Worm (Caenorhabditis elegans) whole organism, L1 larva: ENCODE results near the gene arc-1.

ENCODE experiments used
- C04F5.9 ChIP-seq: sonication (generic microtip); optimal IDR thresholded peaks from 2 replicates; lab custom pipeline; 2016; ENCODE audit warnings: missing genetic modification characterization, missing compliant biosample characterization
- C16A3.4 ChIP-seq: fragments of 150-350 bp; optimal IDR thresholded peaks from 2 replicates; lab custom pipeline; 2014; ENCODE audit warnings: missing biosample characterization, missing genetic modification characterization
- C34B4.2 ChIP-seq: sonication (generic microtip); optimal IDR thresholded peaks from 2 replicates; lab custom pipeline; 2017; ENCODE audit warnings: mild to moderate bottlenecking, missing genetic modification characterization, missing compliant biosample characterization
- F16B12.6 ChIP-seq: fragments of 150-350 bp; optimal IDR thresholded peaks from 2 replicates; lab custom pipeline; 2014; ENCODE audit warnings: missing biosample characterization, missing genetic modification characterization
- Y116A8C.19 ChIP-seq: sonication (generic microtip); optimal IDR thresholded peaks from 2 replicates; lab custom pipeline; 2016; ENCODE audit warnings: missing compliant biosample characterization, missing genetic modification characterization, borderline replicate concordance
- alr-1 ChIP-seq: fragments of 200-800 bp; sonication (Bioruptor generic); optimal IDR thresholded peaks from 2 replicates; lab custom pipeline; 2018; ENCODE audit warnings: borderline replicate concordance, mild to moderate bottlenecking, missing genetic modification characterization, missing compliant biosample characterization
- ama-1 ChIP-seq: fragments of 150-350 bp; optimal IDR thresholded peaks from 2 replicates; lab custom pipeline; 2014
- ceh-63 ChIP-seq: fragments of 200-800 bp; sonication (Bioruptor generic); optimal IDR thresholded peaks from 2 replicates; lab custom pipeline; 2018; ENCODE audit warnings: mild to moderate bottlenecking, missing genetic modification characterization, missing compliant biosample characterization
- ceh-8 ChIP-seq: fragments of 200-800 bp; sonication (Bioruptor generic); optimal IDR thresholded peaks from 2 replicates; lab custom pipeline; 2018; ENCODE audit warnings: mild to moderate bottlenecking, missing genetic modification characterization, moderate library complexity, missing compliant biosample characterization
- ceh-82 ChIP-seq, 3 experiments: fragments of 150-350 bp in 1 of 3; sonication (generic microtip) in 2 of 3; optimal IDR thresholded peaks; 2 replicates each; lab custom pipeline; 2014 to 2017; ENCODE audit warnings: missing biosample characterization in 3 of 3, missing genetic modification characterization in 3 of 3
- dpl-1 ChIP-seq, 3 experiments: fragments of 150-350 bp in 2 of 3; sonication (generic microtip) in 1 of 3; optimal IDR thresholded peaks; 2 replicates each; lab custom pipeline; 2014 to 2017; ENCODE audit warnings: missing biosample characterization in 3 of 3, missing genetic modification characterization in 3 of 3, missing genetic modification reagents in 3 of 3
- efl-1 ChIP-seq, 4 experiments: fragments of 150-350 bp; optimal IDR thresholded peaks in 3 of 4; peaks in 1 of 4; 1 replicate in 1 of 4; 2 replicates in 3 of 4; lab custom pipeline; 2014; ENCODE audit warnings: missing biosample characterization in 2 of 4, missing genetic modification characterization in 2 of 4, missing genetic modification reagents in 2 of 4
- efl-3 ChIP-seq: fragments of 200-800 bp; sonication (Bioruptor generic); optimal IDR thresholded peaks from 2 replicates; lab custom pipeline; 2018; ENCODE audit warnings: mild to moderate bottlenecking, missing genetic modification characterization, missing compliant biosample characterization
- egl-13 ChIP-seq: sonication (generic microtip); optimal IDR thresholded peaks from 2 replicates; lab custom pipeline; 2016; ENCODE audit warnings: missing genotype, missing genetic modification reagents, missing genetic modification characterization, missing compliant biosample characterization
- ets-5 ChIP-seq: fragments of 200-800 bp; sonication (Bioruptor generic); IDR thresholded peaks from 2 replicates; pipeline ENCODE4 v1.3.6; 2022; ENCODE audit warnings: missing genetic modification characterization, missing compliant biosample characterization
- hpl-2 ChIP-seq: fragments of 150-350 bp; optimal IDR thresholded peaks from 2 replicates; lab custom pipeline; 2014; ENCODE audit warnings: missing biosample characterization, missing genetic modification reagents, missing genetic modification characterization
- irx-1 ChIP-seq: sonication (generic microtip); optimal IDR thresholded peaks from 2 replicates; lab custom pipeline; 2016; ENCODE audit warnings: missing genetic modification characterization, missing compliant biosample characterization
- lin-14 ChIP-seq: fragments of 200-800 bp; sonication (Bioruptor generic); optimal IDR thresholded peaks from 2 replicates; lab custom pipeline; 2018; ENCODE audit warnings: mild to moderate bottlenecking, missing genetic modification characterization, moderate library complexity, missing compliant biosample characterization
- lin-15B ChIP-seq: fragments of 150-350 bp; sonication (generic microtip); optimal IDR thresholded peaks from 3 replicates; lab custom pipeline; 2014; ENCODE audit warnings: missing biosample characterization, missing genetic modification characterization
- lin-35 ChIP-seq, 2 experiments: fragments of 150-350 bp; optimal IDR thresholded peaks; 2 replicates each; lab custom pipeline; 2014; ENCODE audit warnings: missing biosample characterization in 2 of 2, missing genetic modification characterization in 2 of 2, missing genetic modification reagents in 2 of 2
- lir-3 ChIP-seq: sonication (generic microtip); optimal IDR thresholded peaks from 2 replicates; lab custom pipeline; 2016; ENCODE audit warnings: mild to moderate bottlenecking, missing genetic modification characterization, moderate library complexity, missing compliant biosample characterization; ENCODE audit not compliant: poor library complexity
- lsy-2 ChIP-seq, 2 experiments: fragments of 150-350 bp; optimal IDR thresholded peaks; 2 replicates each; lab custom pipeline; 2014; ENCODE audit warnings: missing biosample characterization in 2 of 2, missing genetic modification characterization in 2 of 2
- mab-9 ChIP-seq: fragments of 200-800 bp; sonication (Bioruptor generic); IDR thresholded peaks from 2 replicates; pipeline ENCODE4 v1.3.6; 2022; ENCODE audit warnings: missing genetic modification reagents, missing genetic modification characterization, missing compliant biosample characterization
- mdl-1 ChIP-seq, 2 experiments: fragments of 150-350 bp; optimal IDR thresholded peaks; 2 replicates each; lab custom pipeline; 2014 to 2017; ENCODE audit warnings: missing biosample characterization in 2 of 2, missing genetic modification characterization in 2 of 2, inconsistent platforms in 1 of 2
- mep-1 ChIP-seq: fragments of 150-350 bp; optimal IDR thresholded peaks from 2 replicates; lab custom pipeline; 2014; ENCODE audit warnings: missing biosample characterization, missing genetic modification characterization
- nhr-12 ChIP-seq: sonication (generic microtip); optimal IDR thresholded peaks from 2 replicates; lab custom pipeline; 2017; ENCODE audit warnings: missing biosample characterization, missing genetic modification characterization
- nhr-19 ChIP-seq: fragments of 200-800 bp; sonication (Bioruptor generic); conservative IDR thresholded peaks from 2 replicates; pipeline ENCODE4 v1.3.6; 2022; ENCODE audit warnings: missing genetic modification characterization, missing compliant biosample characterization
- nhr-237 ChIP-seq: fragments of 150-350 bp; optimal IDR thresholded peaks from 2 replicates; lab custom pipeline; 2014; ENCODE audit warnings: missing biosample characterization, missing genetic modification characterization
- nhr-28 ChIP-seq: fragments of 150-350 bp; optimal IDR thresholded peaks from 2 replicates; lab custom pipeline; 2014; ENCODE audit warnings: missing biosample characterization, missing genetic modification characterization
- nhr-71 ChIP-seq: sonication (generic microtip); optimal IDR thresholded peaks from 2 replicates; lab custom pipeline; 2016; ENCODE audit warnings: mild to moderate bottlenecking, missing genetic modification characterization, moderate library complexity, missing compliant biosample characterization
- nhr-76 ChIP-seq: sonication (generic microtip); optimal IDR thresholded peaks from 2 replicates; lab custom pipeline; 2017; ENCODE audit warnings: missing biosample characterization, missing genetic modification characterization
- nhr-84 ChIP-seq: sonication (generic microtip); optimal IDR thresholded peaks from 2 replicates; lab custom pipeline; 2017; ENCODE audit warnings: missing biosample characterization, missing genetic modification characterization
- pqm-1 ChIP-seq: sonication (generic microtip); optimal IDR thresholded peaks from 3 replicates; lab custom pipeline; 2017; ENCODE audit warnings: missing biosample characterization, missing genetic modification characterization
- rnt-1 ChIP-seq: sonication (generic microtip); optimal IDR thresholded peaks from 2 replicates; lab custom pipeline; 2016; ENCODE audit warnings: mild to moderate bottlenecking, missing genetic modification characterization, moderate library complexity, missing compliant biosample characterization
- skn-1 ChIP-seq: fragments of 150-350 bp; optimal IDR thresholded peaks from 2 replicates; lab custom pipeline; 2014; ENCODE audit warnings: missing biosample characterization, missing genetic modification characterization
- snpc-4 ChIP-seq: fragments of 150-350 bp; optimal IDR thresholded peaks from 2 replicates; lab custom pipeline; 2014; ENCODE audit warnings: missing biosample characterization, missing genetic modification characterization
- snu-23 ChIP-seq: sonication (generic microtip); optimal IDR thresholded peaks from 2 replicates; lab custom pipeline; 2016; ENCODE audit warnings: missing genetic modification characterization, missing compliant biosample characterization
- sup-37 ChIP-seq: fragments of 200-800 bp; sonication (Bioruptor generic); optimal IDR thresholded peaks from 2 replicates; lab custom pipeline; 2018; ENCODE audit warnings: mild to moderate bottlenecking, missing genetic modification characterization, missing compliant biosample characterization
- tbx-2 ChIP-seq: sonication (generic microtip); optimal IDR thresholded peaks from 2 replicates; lab custom pipeline; 2016; ENCODE audit warnings: missing genetic modification characterization, missing compliant biosample characterization
- tlp-1 ChIP-seq: fragments of 150-350 bp; optimal IDR thresholded peaks from 2 replicates; lab custom pipeline; 2014; ENCODE audit warnings: missing biosample characterization, missing genetic modification characterization
- unc-130 ChIP-seq: fragments of 150-350 bp; optimal IDR thresholded peaks from 2 replicates; lab custom pipeline; 2017; ENCODE audit warnings: missing biosample characterization, missing genetic modification characterization, inconsistent platforms
- unc-62 ChIP-seq: fragments of 150-350 bp; optimal IDR thresholded peaks from 2 replicates; lab custom pipeline; 2014; ENCODE audit warnings: missing biosample characterization, missing genetic modification reagents, missing genetic modification characterization
- vab-15 ChIP-seq: sonication (generic microtip); optimal IDR thresholded peaks from 2 replicates; lab custom pipeline; 2017; ENCODE audit warnings: missing genotype, mild to moderate bottlenecking, missing genetic modification characterization, missing compliant biosample characterization
- xbp-1 ChIP-seq: sonication (generic microtip); optimal IDR thresholded peaks from 2 replicates; lab custom pipeline; 2016; ENCODE audit warnings: missing genetic modification characterization, missing compliant biosample characterization
- zag-1 ChIP-seq: fragments of 150-350 bp; optimal IDR thresholded peaks from 2 replicates; lab custom pipeline; 2014; ENCODE audit warnings: missing biosample characterization, missing genetic modification characterization
- zip-4 ChIP-seq: fragments of 200-800 bp; sonication (Bioruptor generic); optimal IDR thresholded peaks from 2 replicates; lab custom pipeline; 2018; ENCODE audit warnings: mild to moderate bottlenecking, missing genetic modification characterization, moderate library complexity, missing compliant biosample characterization
- ztf-4 ChIP-seq: fragments of 150-350 bp; optimal IDR thresholded peaks from 2 replicates; lab custom pipeline; 2014; ENCODE audit warnings: missing biosample characterization, missing genetic modification characterization

arc-1 gene

ce11 chrII:9646122-9646555, 28.6 kb upstream of the arc-1 start (continued):
- TF ChIP-seq lin-14 (GFP tag; lab: Kevin White, UChicago) (peak; percentile 97), zag-1 (tag; lab: Kevin White, UChicago) (no peak), zip-4 (GFP tag; lab: Kevin White, UChicago) (no peak), xbp-1 (tag; lab: Kevin White, UChicago) (peak; percentile 55), nhr-84 (tag; lab: Kevin White, UChicago) (no peak), egl-13 (tag; lab: Kevin White, UChicago) (no peak), ceh-8 (GFP tag; lab: Kevin White, UChicago) (no peak), ceh-82 (tag; optimal IDR thresholded peaks at IDR 0.05; lab: Kevin White, UChicago) (peak; percentile 37 to 74 (median 44)), efl-3 (no peak), tlp-1 (tag; lab: Kevin White, UChicago) (no peak), nhr-76 (tag; lab: Kevin White, UChicago) (no peak), nhr-12 (tag; lab: Kevin White, UChicago) (no peak), lir-3 (tag; lab: Kevin White, UChicago) (peak; percentile 40), mab-9 (GFP tag; lab: Robert Waterston, UW) (no peak), ama-1 (peak; percentile 82), ceh-63 (no peak), unc-130 (tag; lab: Kevin White, UChicago) (no peak), C16A3.4 (peak; percentile 15), lsy-2 (tag; optimal IDR thresholded peaks at IDR 0.05; lab: Kevin White, UChicago) (peak; percentile 70 to 82), unc-62 (GFP tag; lab: Kevin White, UChicago) (no peak), skn-1 (tag; lab: Kevin White, UChicago) (peak; percentile 56), dpl-1 (GFP tag; optimal IDR thresholded peaks at IDR 0.05; lab: Kevin White, UChicago) (peak; percentile 40 to 53 (median 50)), C04F5.9 (tag; lab: Kevin White, UChicago) (no peak), lin-15B (tag; lab: Kevin White, UChicago) (no peak), F16B12.6 (tag; lab: Kevin White, UChicago) (peak; percentile 19), pqm-1 (tag; lab: Kevin White, UChicago) (no peak), nhr-237 (tag; lab: Kevin White, UChicago) (peak; percentile 49), alr-1 (tag; lab: Kevin White, UChicago) (no peak), hpl-2 (GFP tag; lab: Kevin White, UChicago) (no peak), ets-5 (GFP tag; lab: Robert Waterston, UW) (no peak), tbx-2 (tag; lab: Kevin White, UChicago) (peak; percentile 63), Y116A8C.19 (tag; lab: Kevin White, UChicago) (no peak)
- TF ChIP-seq, all 84 proteins: peak for 42

ce11 chrII:9646928-9647838, 27.6 kb upstream of the arc-1 start, which contains the start of gene sqv-8:
Gene sqv-8 (plus strand): TSS chrII:9646978.
- TF ChIP-seq mdl-1 (tag; optimal IDR thresholded peaks at IDR 0.05; lab: Kevin White, UChicago) (peak in 1 of 2 experiments; percentile 37), skn-1 (tag; lab: Kevin White, UChicago) (peak; percentile 33), snpc-4 (tag; lab: Kevin White, UChicago) (no peak), rnt-1 (tag; lab: Kevin White, UChicago) (peak; percentile 5), nhr-28 (no peak), snu-23 (GFP tag; lab: Kevin White, UChicago) (peak; percentile 51), ceh-8 (GFP tag; lab: Kevin White, UChicago) (no peak), F16B12.6 (tag; lab: Kevin White, UChicago) (no peak), mep-1 (tag; lab: Kevin White, UChicago) (peak; percentile 7), sup-37 (GFP tag; lab: Kevin White, UChicago) (no peak), vab-15 (no peak), C04F5.9 (tag; lab: Kevin White, UChicago) (no peak), unc-62 (GFP tag; lab: Kevin White, UChicago) (no peak), ceh-63 (no peak), egl-13 (tag; lab: Kevin White, UChicago) (no peak), nhr-84 (tag; lab: Kevin White, UChicago) (no peak), ztf-4 (tag; lab: Kevin White, UChicago) (no peak), alr-1 (tag; lab: Kevin White, UChicago) (no peak), nhr-71 (tag; lab: Kevin White, UChicago) (peak; percentile 40), tlp-1 (tag; lab: Kevin White, UChicago) (no peak), efl-1 (optimal IDR thresholded peaks at IDR 0.05; lab: Kevin White, UChicago) (peak in 1 of 2 experiments; percentile 21), efl-1 (GFP tag; optimal IDR thresholded peaks at IDR 0.05 in 1 of 2; lab: Kevin White, UChicago) (peak; percentile 7 to 70), zip-4 (GFP tag; lab: Kevin White, UChicago) (no peak), lin-35 (GFP tag; optimal IDR thresholded peaks at IDR 0.05; lab: Kevin White, UChicago) (peak in 1 of 2 experiments; percentile 14), irx-1 (tag; lab: Kevin White, UChicago) (no peak), nhr-19 (no peak), C34B4.2 (tag; lab: Kevin White, UChicago) (no peak)
